Worm (Caenorhabditis elegans): ENCODE data around the gene ubh-4.
A peak's percentile ranks its signal among the peaks of the same experiment; 100 is the strongest.

The ubh-4 gene

ce11 chrII:7991279-7991678 is 48.1 kb downstream of the ubh-4 start:
- TF ChIP-seq ces-1 (GFP tag; optimal IDR thresholded peaks at IDR 0.05) (no peak), daf-19 (GFP tag; conservative IDR thresholded peaks at IDR 0.05) (no peak), Y75B8A.6 (GFP tag; IDR thresholded peaks at IDR 0.05) (no peak), ceh-44 (GFP tag; IDR thresholded peaks at IDR 0.05) (no peak), D1046.2 (GFP tag; IDR thresholded peaks at IDR 0.05) (no peak), ceh-82 (tag; optimal IDR thresholded peaks at IDR 0.05) (no peak), tag-97 (GFP tag; IDR thresholded peaks at IDR 0.05) (no peak), zag-1 (tag; optimal IDR thresholded peaks at IDR 0.05) (no peak), nhr-11 (tag; optimal IDR thresholded peaks at IDR 0.05) (no peak), lir-3 (tag; optimal IDR thresholded peaks at IDR 0.05) (no peak), aly-2 (tag; optimal IDR thresholded peaks at IDR 0.05) (no peak), nhr-6 (tag; optimal IDR thresholded peaks at IDR 0.05) (no peak), T26A8.4 (GFP tag; IDR thresholded peaks at IDR 0.05) (no peak), spr-1 (tag; optimal IDR thresholded peaks at IDR 0.05) (no peak), ctbp-1 (GFP tag; IDR thresholded peaks at IDR 0.05) (no peak), jun-1 (tag; optimal IDR thresholded peaks at IDR 0.05) (no peak)

- TF ChIP-seq daf-12 (tag; optimal IDR thresholded peaks at IDR 0.05) (no peak), snpc-1.2 (GFP tag; IDR thresholded peaks at IDR 0.05) (no peak), fkh-10 (GFP tag; optimal IDR thresholded peaks at IDR 0.05) (peak; percentile 79), ces-1 (GFP tag; optimal IDR thresholded peaks at IDR 0.05) (peak; percentile 37), aha-1 (tag) (peak; percentile 2), egl-43 (GFP tag; IDR thresholded peaks at IDR 0.05) (no peak)
Measured at ce11 chrII:7990192-7990591, 49.2 kb downstream of the ubh-4 start.

Measured in whole organism, L4 larva.